Worm (Caenorhabditis elegans) whole organism, L4 larva: Measurements from ENCODE around the gene mtm-6.
A peak's percentile ranks its signal among the peaks of the same experiment; 100 is the strongest.

Experiments
- F37D6.2 ChIP-seq: sonication (generic microtip); optimal IDR thresholded peaks from 2 replicates; lab custom pipeline; 2016; ENCODE audit warnings: mild to moderate bottlenecking, missing genetic modification characterization, missing compliant biosample characterization
- F44E2.7 ChIP-seq: fragments of 200-800 bp; sonication (Bioruptor generic); IDR thresholded peaks from 2 replicates; pipeline ENCODE4 v2.1.2; 2022; ENCODE audit warnings: missing genetic modification characterization, missing compliant biosample characterization
- T20F7.1 ChIP-seq: fragments of 200-800 bp; sonication (Bioruptor generic); optimal IDR thresholded peaks from 2 replicates; lab custom pipeline; 2018; ENCODE audit warnings: mild to moderate bottlenecking, missing genetic modification characterization, missing compliant biosample characterization
- Y105C5A.15 ChIP-seq: fragments of 200-800 bp; sonication (Bioruptor generic); IDR thresholded peaks from 2 replicates; pipeline ENCODE4 v1.3.6; 2022; ENCODE audit warnings: missing genetic modification characterization, missing compliant biosample characterization
- aha-1 ChIP-seq: fragments of 150-350 bp; peaks from one replicate; lab custom pipeline; 2014; ENCODE audit warnings: missing biosample characterization, missing genetic modification characterization
- attf-4 ChIP-seq: sonication (generic microtip); optimal IDR thresholded peaks from 3 replicates; lab custom pipeline; 2017; ENCODE audit warnings: missing biosample characterization, missing genetic modification characterization
- ceh-44 ChIP-seq: fragments of 200-800 bp; sonication (Bioruptor generic); IDR thresholded peaks from 2 replicates; pipeline ENCODE4 v1.3.6; 2022; ENCODE audit warnings: missing genetic modification reagents, missing genetic modification characterization, missing compliant biosample characterization
- ceh-62 ChIP-seq: sonication (generic microtip); optimal IDR thresholded peaks from 2 replicates; lab custom pipeline; 2017; ENCODE audit warnings: missing biosample characterization, missing genetic modification characterization
- ceh-82 ChIP-seq: sonication (generic microtip); optimal IDR thresholded peaks from 2 replicates; lab custom pipeline; 2017; ENCODE audit warnings: missing biosample characterization, missing genetic modification characterization
- ces-1 ChIP-seq: fragments of 150-350 bp; sonication (generic microtip); optimal IDR thresholded peaks from 4 replicates; lab custom pipeline; 2014; ENCODE audit warnings: missing biosample characterization, missing genetic modification reagents, missing genetic modification characterization
- cey-2 ChIP-seq: sonication (generic microtip); optimal IDR thresholded peaks from 3 replicates; lab custom pipeline; 2017; ENCODE audit warnings: missing genetic modification characterization, mild to moderate bottlenecking, missing compliant biosample characterization, antibody characterized with exemption, borderline replicate concordance; ENCODE audit not compliant: insufficient read depth
- ctbp-1 ChIP-seq: fragments of 200-800 bp; sonication (Bioruptor generic); IDR thresholded peaks from 2 replicates; pipeline ENCODE4 v1.3.6; 2022; ENCODE audit warnings: missing genetic modification reagents, missing genetic modification characterization, missing compliant biosample characterization
- daf-16 ChIP-seq, 3 experiments: sonication (generic microtip); optimal IDR thresholded peaks; 2 replicates each; lab custom pipeline; 2016 to 2017; ENCODE audit warnings: missing genetic modification characterization in 3 of 3, missing genetic modification reagents in 3 of 3, mild to moderate bottlenecking in 2 of 3, missing compliant biosample characterization in 2 of 3, missing biosample characterization in 1 of 3, moderate library complexity in 1 of 3
- dmd-6 ChIP-seq: fragments of 200-800 bp; sonication (Bioruptor generic); IDR thresholded peaks from 2 replicates; pipeline ENCODE4 v1.3.6; 2022; ENCODE audit warnings: missing genetic modification reagents, missing genetic modification characterization, missing compliant biosample characterization
- dmd-9 ChIP-seq: fragments of 200-800 bp; sonication (Bioruptor generic); IDR thresholded peaks from 2 replicates; pipeline ENCODE4 v1.3.6; 2022; ENCODE audit warnings: missing genetic modification reagents, missing genetic modification characterization, missing compliant biosample characterization
- dpl-1 ChIP-seq: fragments of 150-350 bp; optimal IDR thresholded peaks from 2 replicates; lab custom pipeline; 2014; ENCODE audit warnings: missing biosample characterization, missing genetic modification reagents, missing genetic modification characterization
- hlh-11 ChIP-seq: fragments of 200-800 bp; sonication (Bioruptor generic); optimal IDR thresholded peaks from 2 replicates; lab custom pipeline; 2018; ENCODE audit warnings: mild to moderate bottlenecking, missing genetic modification characterization, missing compliant biosample characterization
- hlh-30 ChIP-seq: sonication (generic microtip); optimal IDR thresholded peaks from 2 replicates; lab custom pipeline; 2017; ENCODE audit warnings: antibody characterized with exemption, mild to moderate bottlenecking, missing genetic modification characterization, missing compliant biosample characterization; ENCODE audit not compliant: insufficient read depth
- hmg-1.1 ChIP-seq: fragments of 200-800 bp; sonication (Bioruptor generic); IDR thresholded peaks from 2 replicates; pipeline ENCODE4 v1.3.6; 2022; ENCODE audit warnings: missing genetic modification reagents, missing genetic modification characterization, missing compliant biosample characterization
- lim-7 ChIP-seq: fragments of 200-800 bp; sonication (Bioruptor generic); IDR thresholded peaks from 2 replicates; pipeline ENCODE4 v1.3.6; 2022; ENCODE audit warnings: missing genetic modification characterization, missing compliant biosample characterization
- lin-1 ChIP-seq: fragments of 200-800 bp; sonication (Bioruptor generic); IDR thresholded peaks from 2 replicates; pipeline ENCODE4 v1.3.6; 2022; ENCODE audit warnings: missing genetic modification reagents, missing genetic modification characterization, missing compliant biosample characterization
- lin-38 ChIP-seq: fragments of 200-800 bp; sonication (Bioruptor generic); IDR thresholded peaks from 2 replicates; pipeline ENCODE4 v1.3.6; 2022; ENCODE audit warnings: missing genetic modification reagents, missing genetic modification characterization, missing compliant biosample characterization
- lir-3 ChIP-seq: sonication (generic microtip); optimal IDR thresholded peaks from 2 replicates; lab custom pipeline; 2016; ENCODE audit warnings: mild to moderate bottlenecking, missing genetic modification characterization, missing compliant biosample characterization
- lsy-2 ChIP-seq, 2 experiments: fragments of 150-350 bp in 1 of 2; sonication (generic microtip) in 1 of 2; optimal IDR thresholded peaks; 2 replicates each; lab custom pipeline; 2014 to 2017; ENCODE audit warnings: missing biosample characterization in 2 of 2, missing genetic modification characterization in 2 of 2
- madf-5 ChIP-seq, 2 experiments: fragments of 200-800 bp; sonication (Bioruptor generic); IDR thresholded peaks; 2 replicates each; pipeline ENCODE4 v1.3.6; 2022; ENCODE audit warnings: missing compliant biosample characterization in 2 of 2, missing genetic modification characterization in 2 of 2
- mdl-1 ChIP-seq, 2 experiments: fragments of 150-350 bp in 1 of 2; sonication (generic microtip) in 1 of 2; optimal IDR thresholded peaks; 2 replicates each; lab custom pipeline; 2014 to 2017; ENCODE audit warnings: missing biosample characterization in 2 of 2, missing genetic modification characterization in 2 of 2
- mep-1 ChIP-seq: fragments of 150-350 bp; sonication (generic microtip); optimal IDR thresholded peaks from 3 replicates; lab custom pipeline; 2014; ENCODE audit warnings: missing biosample characterization, missing genetic modification characterization
- nhr-102 ChIP-seq: sonication (generic microtip); optimal IDR thresholded peaks from 2 replicates; lab custom pipeline; 2016; ENCODE audit warnings: mild to moderate bottlenecking, missing genetic modification characterization, moderate library complexity, missing compliant biosample characterization
- nhr-11 ChIP-seq: fragments of 150-350 bp; optimal IDR thresholded peaks from 2 replicates; lab custom pipeline; 2014; ENCODE audit warnings: missing biosample characterization, missing genetic modification characterization
- nhr-111 ChIP-seq: fragments of 200-800 bp; sonication (Bioruptor generic); optimal IDR thresholded peaks from 2 replicates; lab custom pipeline; 2018; ENCODE audit warnings: mild to moderate bottlenecking, missing genetic modification characterization, missing compliant biosample characterization
- nhr-25 ChIP-seq: sonication (generic microtip); optimal IDR thresholded peaks from 2 replicates; lab custom pipeline; 2017; ENCODE audit warnings: missing genetic modification characterization, mild to moderate bottlenecking, missing compliant biosample characterization, antibody characterized with exemption, moderate library complexity, borderline replicate concordance; ENCODE audit not compliant: insufficient read depth
- nhr-41 ChIP-seq: fragments of 200-800 bp; sonication (Bioruptor generic); IDR thresholded peaks from 2 replicates; pipeline ENCODE4 v1.3.6; 2022; ENCODE audit warnings: missing genetic modification reagents, missing genetic modification characterization, missing compliant biosample characterization
- nhr-48 ChIP-seq: sonication (generic microtip); optimal IDR thresholded peaks from 2 replicates; lab custom pipeline; 2016; ENCODE audit warnings: mild to moderate bottlenecking, missing genetic modification characterization, missing compliant biosample characterization
- pha-4 ChIP-seq, 2 experiments: fragments of 150-350 bp in 1 of 2; fragments of 200-800 bp in 1 of 2; sonication (Bioruptor generic) in 1 of 2; IDR thresholded peaks in 1 of 2; optimal IDR thresholded peaks in 1 of 2; 2 replicates each; pipeline versions ENCODE4 v1.3.6 to Lab custom; 2014 to 2022; ENCODE audit warnings: missing genetic modification characterization in 2 of 2, missing genetic modification reagents in 2 of 2, missing biosample characterization in 1 of 2, missing compliant biosample characterization in 1 of 2
- php-3 ChIP-seq: fragments of 200-800 bp; sonication (Bioruptor generic); IDR thresholded peaks from 2 replicates; pipeline ENCODE4 v1.3.6; 2022; ENCODE audit warnings: missing genetic modification reagents, missing genetic modification characterization, missing compliant biosample characterization
- pqm-1 ChIP-seq: sonication (generic microtip); optimal IDR thresholded peaks from 2 replicates; lab custom pipeline; 2017; ENCODE audit warnings: missing biosample characterization, missing genetic modification characterization
- rbr-2 ChIP-seq: sonication (generic microtip); optimal IDR thresholded peaks from 2 replicates; lab custom pipeline; 2016; ENCODE audit warnings: missing genotype, missing genetic modification characterization, missing compliant biosample characterization
- sdz-12 ChIP-seq: fragments of 200-800 bp; sonication (Bioruptor generic); optimal IDR thresholded peaks from 2 replicates; lab custom pipeline; 2018; ENCODE audit warnings: mild to moderate bottlenecking, missing genetic modification characterization, missing compliant biosample characterization
- skn-1 ChIP-seq: fragments of 150-350 bp; optimal IDR thresholded peaks from 2 replicates; lab custom pipeline; 2014; ENCODE audit warnings: missing biosample characterization, missing genetic modification characterization
- spr-1 ChIP-seq: sonication (generic microtip); optimal IDR thresholded peaks from 2 replicates; lab custom pipeline; 2016; ENCODE audit warnings: mild to moderate bottlenecking, missing genetic modification characterization, missing compliant biosample characterization
- tag-97 ChIP-seq: fragments of 200-800 bp; sonication (Bioruptor generic); IDR thresholded peaks from 2 replicates; pipeline ENCODE4 v1.3.6; 2022; ENCODE audit warnings: missing genetic modification characterization, missing compliant biosample characterization
- tra-1 ChIP-seq: fragments of 200-800 bp; sonication (Bioruptor generic); IDR thresholded peaks from 2 replicates; pipeline ENCODE4 v1.3.6; 2022; ENCODE audit warnings: missing genetic modification reagents, missing genetic modification characterization, missing compliant biosample characterization
- unc-62 ChIP-seq, 3 experiments: fragments of 150-350 bp in 1 of 3; sonication (generic microtip); optimal IDR thresholded peaks in 2 of 3; peaks in 1 of 3; 1 replicate in 1 of 3; 2 replicates in 2 of 3; lab custom pipeline; 2014 to 2017; ENCODE audit warnings: missing biosample characterization in 3 of 3, missing genetic modification characterization in 3 of 3, missing genetic modification reagents in 3 of 3, missing genotype in 1 of 3
- zfp-2 ChIP-seq: sonication (generic microtip); optimal IDR thresholded peaks from 2 replicates; lab custom pipeline; 2016; ENCODE audit warnings: mild to moderate bottlenecking, missing genetic modification characterization, missing compliant biosample characterization

Gene mtm-6

DNA sequence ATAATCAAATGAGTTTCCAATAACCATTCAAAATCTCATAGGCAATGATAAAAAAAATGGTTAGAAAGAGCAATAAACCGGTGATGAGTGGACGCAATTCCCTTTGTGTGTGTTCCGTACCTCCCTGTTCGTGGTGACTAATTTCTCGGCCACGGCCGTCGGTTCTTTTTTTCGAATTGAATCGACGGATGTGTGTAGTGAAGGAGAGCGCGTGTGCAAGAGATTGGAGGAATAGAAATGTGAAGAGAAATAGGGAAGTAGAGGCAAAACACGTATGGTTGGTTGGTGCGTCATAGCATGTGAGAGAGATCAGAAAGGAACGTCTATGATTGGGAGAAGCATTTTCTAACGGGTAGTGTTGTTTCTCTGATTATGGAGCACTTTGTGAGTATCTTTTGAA lies 13.0 kb downstream of the mtm-6 start (continued):
- TF ChIP-seq hlh-30, result peak; percentile 92
- TF ChIP-seq aha-1 (tag; lab: Kevin White, UChicago), result peak; percentile 50
- no peak for TF ChIP-seq madf-5 (GFP tag; IDR thresholded peaks at IDR 0.05; lab: Robert Waterston, UW)
- TF ChIP-seq pha-4 (GFP tag; IDR thresholded peaks at IDR 0.05; lab: Robert Waterston, UW), result no peak
- TF ChIP-seq pha-4 (tag; optimal IDR thresholded peaks at IDR 0.05; lab: Kevin White, UChicago), result peak; percentile 87
- TF ChIP-seq nhr-11 (tag; lab: Kevin White, UChicago), result peak; percentile 74

DNA sequence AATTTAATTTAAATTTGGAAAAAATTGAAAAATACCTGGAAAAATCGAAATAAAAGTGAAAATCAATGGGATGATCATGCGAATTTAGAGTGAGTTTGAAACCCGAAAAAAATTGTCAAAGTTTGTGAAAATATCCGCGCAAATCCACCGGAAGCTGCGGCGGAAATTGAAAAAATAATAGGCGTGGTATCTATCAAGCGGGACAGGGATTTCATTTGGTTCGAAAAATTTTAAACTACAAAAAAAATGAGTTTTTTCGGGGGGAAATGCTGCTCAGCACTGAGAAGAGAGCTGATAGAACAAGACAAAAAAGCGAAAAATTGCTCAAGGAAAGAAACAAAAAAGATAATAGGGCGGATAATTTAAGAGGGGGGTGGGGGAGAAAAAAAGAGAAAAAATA lies 24.1 kb downstream of the mtm-6 start, which contains the start of gene T03F6.9:
T03F6.9 (minus strand) TSS at position 101 of the 400 bp plus-strand sequence.
- TF ChIP-seq nhr-111 (GFP tag; lab: Kevin White, UChicago) (no peak), dpl-1 (GFP tag; lab: Kevin White, UChicago) (no peak), php-3 (no peak), F37D6.2 (no peak), lin-1 (no peak), dmd-6 (GFP tag; lab: Robert Waterston, UW) (no peak), lim-7 (GFP tag; lab: Robert Waterston, UW) (no peak), tag-97 (GFP tag; lab: Robert Waterston, UW) (no peak), F44E2.7 (GFP tag; lab: Robert Waterston, UW) (no peak), Y105C5A.15 (GFP tag; lab: Robert Waterston, UW) (no peak), hmg-1.1 (GFP tag; lab: Robert Waterston, UW) (no peak), nhr-25 (tag; lab: Kevin White, UChicago) (no peak)
- TF ChIP-seq, all 104 proteins: peak for 0

DNA sequence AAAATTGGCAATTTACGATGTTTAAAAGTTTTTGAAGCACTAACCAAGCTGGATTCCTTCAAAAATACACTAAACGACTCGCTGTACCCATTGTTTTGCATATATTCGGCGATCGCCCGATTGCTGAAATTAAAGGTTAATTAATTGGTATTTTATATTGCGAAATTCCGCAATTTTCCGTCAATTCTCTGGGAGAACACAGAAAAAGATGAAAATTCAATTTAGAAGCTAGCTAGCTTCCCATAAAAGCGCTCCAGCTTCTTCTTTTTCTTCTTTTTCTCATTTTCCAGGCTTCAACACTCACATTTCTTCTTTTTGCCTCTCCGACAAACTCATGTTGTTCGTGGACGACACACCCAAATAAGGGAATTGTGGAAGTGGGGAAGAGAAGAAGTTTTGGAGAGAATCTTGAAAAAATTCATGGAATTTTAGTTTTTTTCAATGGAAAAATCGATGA lies 29.4 kb downstream of the mtm-6 start, which contains the start of gene lis-1:
lis-1 (minus strand) TSS at position 407 of the 457 bp plus-strand sequence.
- no peak for TF ChIP-seq cey-2 (tag; lab: Kevin White, UChicago)
- TF ChIP-seq skn-1 (tag; lab: Kevin White, UChicago), result no peak
- no peak for TF ChIP-seq nhr-102
- peak in 1 of 2 experiments; percentile 5 for TF ChIP-seq lsy-2 (tag; optimal IDR thresholded peaks at IDR 0.05; lab: Kevin White, UChicago)
- no peak for TF ChIP-seq lir-3
- TF ChIP-seq ces-1 (GFP tag; lab: Kevin White, UChicago), result peak; percentile 55
- TF ChIP-seq F37D6.2, result no peak
- TF ChIP-seq tra-1 (GFP tag; lab: Robert Waterston, UW), result no peak
- no peak for TF ChIP-seq ceh-62 (tag; lab: Kevin White, UChicago)
- TF ChIP-seq ctbp-1 (GFP tag; lab: Robert Waterston, UW), result peak; percentile 51; the same call in 1 of the 2 replicates
- no peak for TF ChIP-seq unc-62 (GFP tag; optimal IDR thresholded peaks at IDR 0.05 in 1 of 2; lab: Kevin White, UChicago)
- no peak for TF ChIP-seq unc-62 (tag; optimal IDR thresholded peaks at IDR 0.05; lab: Kevin White, UChicago)
- no peak for TF ChIP-seq attf-4 (tag; lab: Kevin White, UChicago)

DNA sequence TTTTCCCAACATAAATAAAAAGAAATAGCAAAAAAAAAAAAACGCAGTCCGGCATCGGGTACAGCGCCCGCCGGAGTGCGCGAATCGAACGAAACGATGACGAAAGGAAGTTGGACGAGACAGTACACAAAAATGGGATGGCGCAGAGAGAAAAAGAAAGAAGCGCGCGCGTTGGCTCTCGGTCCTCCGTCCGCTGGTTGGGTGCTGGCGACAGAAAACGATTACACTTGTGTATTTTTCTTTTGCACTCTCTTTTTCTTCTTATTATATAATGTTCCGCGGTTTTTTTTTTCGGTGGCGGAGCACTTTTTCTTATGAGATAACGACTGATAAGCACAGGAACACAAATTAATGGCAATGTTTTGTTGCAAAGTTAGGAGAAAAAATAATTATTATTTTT lies 30.4 kb downstream of the mtm-6 start:
- no peak for TF ChIP-seq madf-5 (GFP tag; IDR thresholded peaks at IDR 0.05; lab: Robert Waterston, UW)
- TF ChIP-seq daf-16 (GFP tag; optimal IDR thresholded peaks at IDR 0.05; lab: Kevin White, UChicago), result peak in 1 of 2 experiments; percentile 10
- TF ChIP-seq daf-16 (tag; optimal IDR thresholded peaks at IDR 0.05; lab: Kevin White, UChicago), result peak; percentile 87
- no peak for TF ChIP-seq zfp-2 (tag; lab: Kevin White, UChicago)
- TF ChIP-seq hlh-11 (tag; lab: Kevin White, UChicago), result peak; percentile 87
- peak; percentile 72 for TF ChIP-seq nhr-48 (tag; lab: Kevin White, UChicago)
- TF ChIP-seq nhr-41 (GFP tag; lab: Robert Waterston, UW), result no peak
- TF ChIP-seq mep-1, result peak; percentile 69
- TF ChIP-seq dmd-9, result no peak
- peak; percentile 64; the same call in 1 of the 2 replicates for TF ChIP-seq tra-1 (GFP tag; lab: Robert Waterston, UW)
- no peak for TF ChIP-seq ceh-82 (tag; lab: Kevin White, UChicago)
- TF ChIP-seq mdl-1 (tag; optimal IDR thresholded peaks at IDR 0.05; lab: Kevin White, UChicago), result peak in 1 of 2 experiments; percentile 62
- no peak for TF ChIP-seq sdz-12 (GFP tag; lab: Kevin White, UChicago)
- no peak for TF ChIP-seq ceh-44
- no peak for TF ChIP-seq nhr-102
- TF ChIP-seq pqm-1 (tag; lab: Kevin White, UChicago), result peak; percentile 79
- TF ChIP-seq lin-38 (GFP tag; lab: Robert Waterston, UW), result peak; percentile 33; the same call in 1 of the 2 replicates
- no peak for TF ChIP-seq T20F7.1
- peak; percentile 95 for TF ChIP-seq aha-1 (tag; lab: Kevin White, UChicago)
- peak; percentile 65 for TF ChIP-seq rbr-2 (tag; lab: Kevin White, UChicago)
- TF ChIP-seq spr-1 (tag; lab: Kevin White, UChicago), result no peak
- TF ChIP-seq skn-1 (tag; lab: Kevin White, UChicago), result no peak
